Fruit fly (Drosophila melanogaster) whole organism, embryonic: ENCODE measurements around the gene Gr64f.

Experiments used
- Abd-B ChIP-seq: fragments of 200-800 bp; sonication (Bioruptor generic); optimal IDR thresholded peaks from 2 replicates; lab custom pipeline; 2018; ENCODE audit warnings: missing biosample characterization, mild to moderate bottlenecking, missing genetic modification characterization, moderate library complexity
- Atf6 ChIP-seq: fragments of 200-800 bp; sonication (Bioruptor generic); IDR thresholded peaks from 2 replicates; pipeline ENCODE4 v1.3.6; 2022; ENCODE audit warnings: missing biosample characterization, missing genetic modification characterization
- Awh ChIP-seq: fragments of 200-800 bp; sonication (Bioruptor generic); IDR thresholded peaks from 2 replicates; pipeline ENCODE4, ENCODE4 v1.3.6; 2022; ENCODE audit warnings: missing biosample characterization, missing genetic modification characterization
- B-H2 ChIP-seq: fragments of 200-800 bp; sonication (Bioruptor generic); optimal IDR thresholded peaks from 2 replicates; lab custom pipeline; 2018; ENCODE audit warnings: missing biosample characterization, mild to moderate bottlenecking, missing genetic modification characterization
- Bteb2 ChIP-seq: fragments of 200-800 bp; sonication (Bioruptor generic); optimal IDR thresholded peaks from 2 replicates; lab custom pipeline; 2016; ENCODE audit warnings: missing biosample characterization, missing genetic modification characterization
- CG1024 ChIP-seq: fragments of 200-800 bp; sonication (Bioruptor generic); IDR thresholded peaks from 2 replicates; pipeline ENCODE4 v1.3.6; 2022; ENCODE audit warnings: missing biosample characterization, missing genetic modification characterization
- CG10431 ChIP-seq: fragments of 200-800 bp; sonication (Bioruptor generic); optimal IDR thresholded peaks from 3 replicates; lab custom pipeline; 2018; ENCODE audit warnings: missing biosample characterization, mild to moderate bottlenecking, missing genetic modification characterization
- CG11247 ChIP-seq: fragments of 200-800 bp; sonication (Bioruptor generic); IDR thresholded peaks from 2 replicates; pipeline ENCODE4 v1.3.6; 2022; ENCODE audit warnings: missing biosample characterization, missing genetic modification characterization
- CG12659 ChIP-seq: fragments of 200-800 bp; sonication (Bioruptor generic); optimal IDR thresholded peaks from 3 replicates; lab custom pipeline; 2017; ENCODE audit warnings: mild to moderate bottlenecking, missing biosample characterization, missing genetic modification reagents, missing genetic modification characterization
- CG18011 ChIP-seq: fragments of 200-800 bp; sonication (Bioruptor generic); optimal IDR thresholded peaks from 2 replicates; lab custom pipeline; 2017; ENCODE audit warnings: missing biosample characterization, missing genetic modification characterization, mild to moderate bottlenecking, moderate library complexity, missing genotype
- CG18599 ChIP-seq: fragments of 200-800 bp; sonication (Bioruptor generic); optimal IDR thresholded peaks from 3 replicates; lab custom pipeline; 2017; ENCODE audit warnings: missing biosample characterization, missing genetic modification characterization, mild to moderate bottlenecking, moderate library complexity, missing genetic modification reagents
- CG33557 ChIP-seq: fragments of 200-800 bp; sonication (Bioruptor generic); optimal IDR thresholded peaks from 2 replicates; lab custom pipeline; 2019; ENCODE audit warnings: missing biosample characterization, mild to moderate bottlenecking, missing genetic modification characterization, moderate library complexity
- CG34376 ChIP-seq: fragments of 200-800 bp; sonication (Bioruptor generic); optimal IDR thresholded peaks from 2 replicates; lab custom pipeline; 2018; ENCODE audit warnings: missing biosample characterization, mild to moderate bottlenecking, missing genetic modification characterization
- CG6765 ChIP-seq: fragments of 200-800 bp; sonication (Bioruptor generic); optimal IDR thresholded peaks from 3 replicates; lab custom pipeline; 2017; ENCODE audit warnings: missing biosample characterization, mild to moderate bottlenecking, missing genetic modification characterization
- CG6791 ChIP-seq: fragments of 200-800 bp; sonication (Bioruptor generic); IDR thresholded peaks from 3 replicates; pipeline ENCODE4 v1.3.6; 2022; ENCODE audit warnings: missing biosample characterization, missing genetic modification characterization; ENCODE audit not compliant: partially characterized antibody
- CG6854 ChIP-seq: fragments of 200-800 bp; sonication (Bioruptor generic); optimal IDR thresholded peaks from 3 replicates; lab custom pipeline; 2017; ENCODE audit warnings: missing biosample characterization, mild to moderate bottlenecking, missing genetic modification characterization
- CG7271 ChIP-seq: fragments of 200-800 bp; sonication (Bioruptor generic); optimal IDR thresholded peaks from 2 replicates; lab custom pipeline; 2018; ENCODE audit warnings: missing biosample characterization, mild to moderate bottlenecking, missing genetic modification characterization, moderate library complexity
- CG9727 ChIP-seq: fragments of 200-800 bp; sonication (Bioruptor generic); optimal IDR thresholded peaks from 3 replicates; lab custom pipeline; 2017; ENCODE audit warnings: missing biosample characterization, mild to moderate bottlenecking, missing genetic modification characterization
- Hsf ChIP-seq: fragments of 200-800 bp; sonication (Bioruptor generic); optimal IDR thresholded peaks from 3 replicates; lab custom pipeline; 2016; ENCODE audit warnings: missing biosample characterization, missing genetic modification characterization
- NC2α ChIP-seq: fragments of 200-800 bp; sonication (Bioruptor generic); optimal IDR thresholded peaks from 2 replicates; lab custom pipeline; 2016; ENCODE audit warnings: missing biosample characterization, missing genetic modification characterization
- Rx ChIP-seq: fragments of 200-800 bp; sonication (Bioruptor generic); IDR thresholded peaks from 2 replicates; pipeline ENCODE4 v1.3.6; 2022; ENCODE audit warnings: missing biosample characterization, missing genetic modification characterization
- Sox100B ChIP-seq: fragments of 200-800 bp; sonication (Bioruptor generic); optimal IDR thresholded peaks from 3 replicates; lab custom pipeline; 2018; ENCODE audit warnings: missing biosample characterization, mild to moderate bottlenecking, missing genetic modification characterization
- amos ChIP-seq: fragments of 200-800 bp; sonication (Bioruptor generic); IDR thresholded peaks from 2 replicates; pipeline ENCODE4 v1.3.6; 2022; ENCODE audit warnings: missing biosample characterization, missing genetic modification characterization; ENCODE audit not compliant: partially characterized antibody
- caup ChIP-seq: fragments of 200-800 bp; sonication (Bioruptor generic); optimal IDR thresholded peaks from 3 replicates; lab custom pipeline; 2017; ENCODE audit warnings: missing biosample characterization, mild to moderate bottlenecking, missing genetic modification characterization, moderate library complexity; ENCODE audit not compliant: severe bottlenecking
- chinmo ChIP-seq: fragments of 200-800 bp; sonication (Bioruptor generic); IDR thresholded peaks from 4 replicates; pipeline ENCODE4 v1.3.6; 2022; ENCODE audit warnings: missing biosample characterization, missing genetic modification characterization; ENCODE audit not compliant: partially characterized antibody
- disco-r ChIP-seq: fragments of 200-800 bp; sonication (Bioruptor generic); optimal IDR thresholded peaks from 2 replicates; lab custom pipeline; 2016; ENCODE audit warnings: missing biosample characterization, missing genetic modification characterization
- ems ChIP-seq: fragments of 200-800 bp; sonication (Bioruptor generic); optimal IDR thresholded peaks from 3 replicates; lab custom pipeline; 2016; ENCODE audit warnings: missing biosample characterization, missing genetic modification characterization
- exex ChIP-seq: fragments of 200-800 bp; sonication (Bioruptor generic); optimal IDR thresholded peaks from 4 replicates; lab custom pipeline; 2018; ENCODE audit warnings: missing biosample characterization, mild to moderate bottlenecking, missing genetic modification characterization, moderate library complexity
- fd96Cb ChIP-seq: fragments of 200-800 bp; sonication (Bioruptor generic); optimal IDR thresholded peaks from 2 replicates; lab custom pipeline; 2018; ENCODE audit warnings: missing biosample characterization, mild to moderate bottlenecking, missing genetic modification characterization, moderate library complexity
- gcm2 ChIP-seq: fragments of 200-800 bp; sonication (Bioruptor generic); optimal IDR thresholded peaks from 2 replicates; lab custom pipeline; 2016; ENCODE audit warnings: missing biosample characterization, missing genetic modification characterization
- gsb ChIP-seq: fragments of 200-800 bp; sonication (Bioruptor generic); IDR thresholded peaks from 2 replicates; pipeline ENCODE4 v1.3.6; 2022; ENCODE audit warnings: missing biosample characterization, missing genetic modification characterization
- jigr1 ChIP-seq: fragments of 200-800 bp; sonication (Bioruptor generic); IDR thresholded peaks from 3 replicates; pipeline ENCODE4 v1.3.6; 2022; ENCODE audit warnings: missing biosample characterization, missing genetic modification characterization
- kah ChIP-seq: fragments of 200-800 bp; sonication (Bioruptor generic); optimal IDR thresholded peaks from 2 replicates; lab custom pipeline; 2018; ENCODE audit warnings: missing biosample characterization, mild to moderate bottlenecking, missing genetic modification characterization
- mam ChIP-seq: fragments of 200-800 bp; sonication (Bioruptor generic); optimal IDR thresholded peaks from 3 replicates; lab custom pipeline; 2016; ENCODE audit warnings: missing biosample characterization, missing genetic modification characterization
- oc ChIP-seq: fragments of 200-800 bp; sonication (Bioruptor generic); optimal IDR thresholded peaks from 2 replicates; lab custom pipeline; 2018; ENCODE audit warnings: missing biosample characterization, mild to moderate bottlenecking, missing genetic modification characterization, moderate library complexity
- p53 ChIP-seq: fragments of 200-800 bp; sonication (Bioruptor generic); optimal IDR thresholded peaks from 2 replicates; lab custom pipeline; 2016; ENCODE audit warnings: missing biosample characterization, missing genetic modification characterization
- pan ChIP-seq, 4 experiments: fragments of >200 bp in 3 of 4; fragments of 200-800 bp in 1 of 4; sonication (Bioruptor generic) in 1 of 4; optimal IDR thresholded peaks in 3 of 4; IDR thresholded peaks in 1 of 4; 2 replicates each; pipeline versions ENCODE4 v1.3.6 to Lab custom; 2017 to 2022; ENCODE audit warnings: missing biosample characterization in 2 of 4, missing genetic modification characterization in 2 of 4, mixed read lengths in 1 of 4
- pb ChIP-seq: fragments of 200-800 bp; sonication (Bioruptor generic); optimal IDR thresholded peaks from 3 replicates; lab custom pipeline; 2016; ENCODE audit warnings: missing biosample characterization, missing genetic modification characterization
- schlank ChIP-seq: fragments of 200-800 bp; sonication (Bioruptor generic); optimal IDR thresholded peaks from 2 replicates; lab custom pipeline; 2018; ENCODE audit warnings: missing biosample characterization, mild to moderate bottlenecking, missing genetic modification characterization
- sens ChIP-seq: fragments of 200-800 bp; sonication (Bioruptor generic); peaks from one replicate; lab custom pipeline; 2016; ENCODE audit warnings: missing biosample characterization, missing genetic modification characterization
- slou ChIP-seq: fragments of 200-800 bp; sonication (Bioruptor generic); optimal IDR thresholded peaks from 3 replicates; lab custom pipeline; 2016; ENCODE audit warnings: missing biosample characterization, missing genetic modification characterization
- sob ChIP-seq: fragments of 200-800 bp; sonication (Bioruptor generic); IDR thresholded peaks from 2 replicates; pipeline ENCODE4 v1.3.6; 2022; ENCODE audit warnings: missing biosample characterization, missing genetic modification characterization
- tap ChIP-seq: fragments of 200-800 bp; optimal IDR thresholded peaks from 3 replicates; lab custom pipeline; 2019; ENCODE audit warnings: missing biosample characterization, mild to moderate bottlenecking, missing genetic modification characterization, moderate library complexity
- tgo ChIP-seq: fragments of 200-800 bp; sonication (Bioruptor generic); IDR thresholded peaks from 3 replicates; pipeline ENCODE4 v1.3.6; 2022; ENCODE audit warnings: missing biosample characterization, missing genetic modification characterization
- vfl ChIP-seq: fragments of 200-800 bp; sonication (Bioruptor generic); optimal IDR thresholded peaks from 2 replicates; lab custom pipeline; 2016; ENCODE audit warnings: missing biosample characterization, missing genetic modification characterization
- vnd ChIP-seq: fragments of 200-800 bp; sonication (Bioruptor generic); IDR thresholded peaks from 3 replicates; pipeline ENCODE4 v1.3.6; 2022; ENCODE audit warnings: missing biosample characterization, missing genetic modification characterization; ENCODE audit not compliant: partially characterized antibody
- wdn ChIP-seq: fragments of 200-800 bp; sonication (Bioruptor generic); IDR thresholded peaks from 2 replicates; pipeline ENCODE4 v1.3.6; 2022; ENCODE audit warnings: missing biosample characterization, missing genetic modification characterization
- zfh2 ChIP-seq: fragments of 200-800 bp; sonication (Bioruptor generic); optimal IDR thresholded peaks from 2 replicates; lab custom pipeline; 2016; ENCODE audit warnings: missing biosample characterization, missing genetic modification characterization

Gene Gr64f

dm6 chr3L:4025738-4026505, 9.7 kb upstream of the Gr64f start, which contains the start of gene CG11594 (continued):
- TF ChIP-seq jigr1 (GFP tag; lab: Robert Waterston, UW), result no peak
- TF ChIP-seq vfl (GFP tag; lab: Kevin White, UChicago), result no peak
- TF ChIP-seq sob (GFP tag; lab: Robert Waterston, UW), result peak; percentile 50; the same call in 1 of the 2 replicates
- no peak for TF ChIP-seq CG7271 (tag; lab: Kevin White, UChicago)
- TF ChIP-seq Bteb2 (GFP tag; lab: Kevin White, UChicago), result peak; percentile 8
- TF ChIP-seq caup (GFP tag; lab: Kevin White, UChicago), result peak; percentile 75
- no peak for TF ChIP-seq Abd-B (GFP tag; lab: Kevin White, UChicago)
- TF ChIP-seq pb (GFP tag; lab: Kevin White, UChicago), result no peak
- TF ChIP-seq fd96Cb (tag; lab: Kevin White, UChicago), result no peak
- TF ChIP-seq pan (optimal IDR thresholded peaks at IDR 0.05; lab: Kevin White, UChicago), result no peak
- TF ChIP-seq pan (GFP tag; optimal IDR thresholded peaks at IDR 0.05 in 1 of 2, IDR thresholded peaks at IDR 0.05 in 1 of 2), result peak in 1 of 2 experiments; percentile 34
- TF ChIP-seq sens (GFP tag; lab: Kevin White, UChicago), result peak; percentile 62
- no peak for TF ChIP-seq kah (GFP tag; lab: Kevin White, UChicago)
- TF ChIP-seq chinmo (GFP tag; lab: Robert Waterston, UW), result 0 out of 4 replicates have a peak, but pooled peaks have one; percentile 57
- TF ChIP-seq Awh, result peak; percentile 40; the same call in 1 of the 2 replicates
- TF ChIP-seq disco-r (GFP tag; lab: Kevin White, UChicago), result no peak
- TF ChIP-seq CG18011 (GFP tag; lab: Kevin White, UChicago), result no peak
- no peak for TF ChIP-seq NC2α (GFP tag; lab: Kevin White, UChicago)
- no peak for TF ChIP-seq Rx (GFP tag; lab: Robert Waterston, UW)
- TF ChIP-seq p53 (GFP tag; lab: Kevin White, UChicago), result no peak
- peak; percentile 39 for TF ChIP-seq CG6765 (GFP tag; lab: Kevin White, UChicago)
- no peak for TF ChIP-seq ems (GFP tag; lab: Kevin White, UChicago)
- TF ChIP-seq CG10431, result no peak
- no peak for TF ChIP-seq zfh2 (GFP tag; lab: Kevin White, UChicago)
- TF ChIP-seq amos (GFP tag; lab: Robert Waterston, UW), result peak; percentile 4; the same call in 1 of the 2 replicates
- peak; percentile 7 for TF ChIP-seq CG6854 (GFP tag; lab: Kevin White, UChicago)
- peak; percentile 2 for TF ChIP-seq Hsf
- peak; percentile 56 for TF ChIP-seq CG18599 (GFP tag; lab: Kevin White, UChicago)
- peak; percentile 95 for TF ChIP-seq exex (tag; lab: Kevin White, UChicago)
- no peak for TF ChIP-seq wdn (GFP tag; lab: Robert Waterston, UW)
- TF ChIP-seq tap (tag; lab: Kevin White, UChicago), result no peak
- no peak for TF ChIP-seq CG1024 (GFP tag; lab: Robert Waterston, UW)
- no peak for TF ChIP-seq slou (GFP tag; lab: Kevin White, UChicago)
- no peak for TF ChIP-seq mam (GFP tag; lab: Kevin White, UChicago)
- peak; percentile 60 for TF ChIP-seq CG34376 (GFP tag; lab: Kevin White, UChicago)
- no peak for TF ChIP-seq CG33557 (GFP tag; lab: Kevin White, UChicago)
- no peak for TF ChIP-seq oc
- no peak for TF ChIP-seq CG6791 (GFP tag; lab: Robert Waterston, UW)
- TF ChIP-seq tgo (GFP tag; lab: Robert Waterston, UW), result no peak; the same call in 2 of the 3 replicates
- peak; percentile 29 for TF ChIP-seq B-H2 (GFP tag; lab: Kevin White, UChicago)
- TF ChIP-seq Atf6, result peak; percentile 65
- peak; percentile 44 for TF ChIP-seq schlank (tag; lab: Kevin White, UChicago)
- peak; percentile 12 for TF ChIP-seq Sox100B (GFP tag; lab: Kevin White, UChicago)
- TF ChIP-seq CG12659 (GFP tag; lab: Kevin White, UChicago), result peak; percentile 32
- TF ChIP-seq vnd (GFP tag; lab: Robert Waterston, UW), result no peak
- TF ChIP-seq gsb (GFP tag; lab: Robert Waterston, UW), result peak; percentile 41; the same call in 1 of the 2 replicates
- peak; percentile 27 for TF ChIP-seq CG9727
- TF ChIP-seq gcm2, result no peak
- TF ChIP-seq CG11247, result no peak
